Worm (Caenorhabditis elegans): ENCODE measurements around the gene T24H7.9.

Gene T24H7.9

DNA sequence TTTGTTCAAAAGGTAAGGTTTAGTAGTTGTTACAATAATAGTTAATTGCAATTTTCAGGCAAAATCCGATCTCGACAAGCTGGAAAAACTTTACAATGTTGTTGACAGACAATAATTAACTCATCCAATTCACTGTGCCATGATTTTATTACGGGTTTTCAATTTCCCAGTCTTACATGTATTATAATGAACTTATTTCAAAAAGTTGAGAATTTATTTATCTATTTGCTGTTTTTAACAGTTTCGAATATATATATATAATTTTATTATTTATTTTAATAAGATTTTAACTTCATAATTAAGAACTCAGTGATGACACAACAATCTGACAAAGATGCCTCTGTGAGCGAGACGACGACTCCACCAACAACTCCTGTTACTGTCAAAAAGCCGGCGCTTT, 10.7 kb upstream of the T24H7.9 start, which contains the start of gene lelo-1:
Gene lelo-1, plus strand, starts transcription at position 301 of the 400 bp plus-strand sequence.
- TF ChIP-seq egl-27 (tag; optimal IDR thresholded peaks at IDR 0.05) (no peak), fkh-10 (GFP tag; optimal IDR thresholded peaks at IDR 0.05) (no peak), zfp-3 (GFP tag; conservative IDR thresholded peaks at IDR 0.05) (no peak), ZK337.2 (GFP tag; IDR thresholded peaks at IDR 0.05) (no peak), nhr-76 (tag; optimal IDR thresholded peaks at IDR 0.05) (no peak), nhr-102 (tag; optimal IDR thresholded peaks at IDR 0.05) (no peak), zag-1 (tag; optimal IDR thresholded peaks at IDR 0.05) (no peak), T20F7.1 (GFP tag; optimal IDR thresholded peaks at IDR 0.05) (no peak), ces-1 (GFP tag; optimal IDR thresholded peaks at IDR 0.05) (no peak), mxl-2 (GFP tag; conservative IDR thresholded peaks at IDR 0.05) (no peak), jun-1 (tag; optimal IDR thresholded peaks at IDR 0.05) (no peak), daf-12 (tag; optimal IDR thresholded peaks at IDR 0.05) (no peak), F37D6.2 (tag; optimal IDR thresholded peaks at IDR 0.05) (no peak), tag-97 (GFP tag; IDR thresholded peaks at IDR 0.05) (no peak), mdl-1 (tag; optimal IDR thresholded peaks at IDR 0.05) (no peak), mes-2 (tag; optimal IDR thresholded peaks at IDR 0.05; ENCODE audit: poor library complexity, severe bottlenecking) (no peak), Y75B8A.6 (GFP tag; IDR thresholded peaks at IDR 0.05) (no peak)

DNA sequence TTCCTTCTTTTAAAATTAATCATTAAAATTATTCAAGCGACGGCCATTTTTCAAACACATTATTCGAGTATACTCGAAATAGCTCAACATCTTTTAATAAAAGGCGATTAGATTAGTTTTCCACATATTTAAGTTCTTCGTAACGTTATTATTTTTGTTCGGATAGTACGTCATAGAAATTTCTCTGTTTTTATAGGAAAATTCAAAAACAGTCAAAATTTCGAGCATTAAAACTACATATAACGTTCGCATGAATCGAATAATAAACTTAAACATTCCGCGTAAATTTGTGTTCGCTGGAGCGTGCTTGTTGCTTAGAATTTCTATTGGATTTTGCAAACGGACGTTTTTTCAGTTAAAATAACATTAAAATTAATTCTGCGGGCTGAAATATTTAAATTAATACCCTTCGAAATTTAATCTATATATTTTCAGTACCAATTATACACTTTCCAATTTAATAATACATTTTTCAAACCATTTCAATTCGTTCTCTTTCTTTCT, 9.9 kb upstream of the T24H7.9 start, which contains the start of gene blos-4:
Gene blos-4, plus strand, starts transcription at position 51 of the 504 bp plus-strand sequence.
- TF ChIP-seq dpl-1 (GFP tag; optimal IDR thresholded peaks at IDR 0.05) (peak; percentile 58), gei-8 (GFP tag; optimal IDR thresholded peaks at IDR 0.05) (no peak)

ce11 chrII:6244171-6244570, 8.9 kb upstream of the T24H7.9 start, which contains the start of gene tat-4:
TSS of gene tat-4 (minus strand) at chrII:6244287.
- TF ChIP-seq madf-5 (GFP tag; IDR thresholded peaks at IDR 0.05): no peak
- peak; percentile 89 for TF ChIP-seq pqm-1 (tag; optimal IDR thresholded peaks at IDR 0.05)
- TF ChIP-seq vab-7 (GFP tag; IDR thresholded peaks at IDR 0.05): no peak
- TF ChIP-seq ceh-44 (GFP tag; IDR thresholded peaks at IDR 0.05): no peak
- TF ChIP-seq lim-7 (GFP tag; IDR thresholded peaks at IDR 0.05): no peak
- TF ChIP-seq lir-3 (tag; optimal IDR thresholded peaks at IDR 0.05): no peak
- no peak for TF ChIP-seq snpc-4 (tag; optimal IDR thresholded peaks at IDR 0.05)
- no peak for TF ChIP-seq ceh-32 (tag; optimal IDR thresholded peaks at IDR 0.05; ENCODE audit: poor library complexity)
- TF ChIP-seq php-3 (GFP tag; IDR thresholded peaks at IDR 0.05): no peak
- TF ChIP-seq madf-9 (GFP tag; conservative IDR thresholded peaks at IDR 0.05): no peak
- no peak for TF ChIP-seq T26A8.4 (GFP tag; IDR thresholded peaks at IDR 0.05)
- peak; percentile 81 for TF ChIP-seq nhr-28 (tag; optimal IDR thresholded peaks at IDR 0.05)
- TF ChIP-seq nhr-6 (tag; optimal IDR thresholded peaks at IDR 0.05): peak; percentile 24
- TF ChIP-seq aha-1 (tag): peak; percentile 14
- no peak for TF ChIP-seq mdl-1 (tag; optimal IDR thresholded peaks at IDR 0.05)
- no peak for TF ChIP-seq T20F7.1 (GFP tag; optimal IDR thresholded peaks at IDR 0.05)
- no peak for TF ChIP-seq nhr-111 (GFP tag; optimal IDR thresholded peaks at IDR 0.05)
- TF ChIP-seq F37D6.2 (tag; optimal IDR thresholded peaks at IDR 0.05): no peak
- TF ChIP-seq egl-43 (GFP tag; IDR thresholded peaks at IDR 0.05): no peak
- TF ChIP-seq aly-2 (tag; optimal IDR thresholded peaks at IDR 0.05): no peak
- peak; percentile 12 for TF ChIP-seq dve-1 (tag; optimal IDR thresholded peaks at IDR 0.05; ENCODE audit: insufficient read depth)
- TF ChIP-seq ceh-20 (GFP tag; IDR thresholded peaks at IDR 0.05): no peak

Data from whole organism, L4 larva.